Worm (Caenorhabditis elegans): ENCODE measurements around the gene C44B7.11.

DNA sequence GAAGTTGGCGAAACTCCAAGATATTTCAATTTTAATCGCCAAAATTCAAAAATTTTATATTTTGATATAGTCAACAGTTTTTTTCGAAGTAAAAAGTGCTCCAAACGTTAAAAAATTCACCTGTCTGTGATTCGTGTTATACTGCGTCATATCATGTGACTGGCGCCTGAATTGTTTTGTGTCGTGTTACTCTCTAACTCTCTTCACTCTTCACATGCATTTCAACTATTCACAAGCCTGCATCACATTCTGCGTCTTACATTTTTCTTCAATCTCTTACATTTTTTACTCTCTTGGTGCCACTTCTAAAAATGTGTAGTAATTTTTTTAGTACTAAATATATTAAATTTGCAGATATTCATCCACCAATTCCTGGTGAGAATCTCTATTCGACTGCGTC is 31.1 kb upstream of the C44B7.11 start, which contains the start of gene flcn-1:
- TF ChIP-seq zfh-2 (GFP tag; conservative IDR thresholded peaks at IDR 0.05), result no peak
- no peak for TF ChIP-seq unc-62 (GFP tag; optimal IDR thresholded peaks at IDR 0.05)
- no peak for TF ChIP-seq pha-4 (tag; optimal IDR thresholded peaks at IDR 0.05)
- no peak for TF ChIP-seq B0035.1 (tag; optimal IDR thresholded peaks at IDR 0.05)
- no peak for TF ChIP-seq F49E8.2 (tag; optimal IDR thresholded peaks at IDR 0.05; ENCODE audit: insufficient read depth)
- TF ChIP-seq atf-7 (tag; optimal IDR thresholded peaks at IDR 0.05), result no peak
- no peak for TF ChIP-seq F57C9.4 (tag; optimal IDR thresholded peaks at IDR 0.05)
- no peak for TF ChIP-seq ztf-6 (GFP tag; IDR thresholded peaks at IDR 0.05)
- TF ChIP-seq egl-18 (GFP tag; IDR thresholded peaks at IDR 0.05), result no peak
- TF ChIP-seq madf-8 (GFP tag; conservative IDR thresholded peaks at IDR 0.05), result no peak
- no peak for TF ChIP-seq tbx-9 (tag; optimal IDR thresholded peaks at IDR 0.05; ENCODE audit: borderline replicate concordance)
- no peak for TF ChIP-seq somi-1 (GFP tag; optimal IDR thresholded peaks at IDR 0.05)
- no peak for TF ChIP-seq unc-130 (GFP tag; optimal IDR thresholded peaks at IDR 0.05)
